Fruit fly (Drosophila melanogaster) whole organism, prepupa: ENCODE data around the gene Cp16.

Source experiments
- CG3032 ChIP-seq: fragments of 200-800 bp; optimal IDR thresholded peaks from 2 replicates; lab custom pipeline; 2019; ENCODE audit warnings: missing biosample characterization, mild to moderate bottlenecking, missing genetic modification characterization, moderate library complexity
- CG34406 ChIP-seq: fragments of 200-800 bp; sonication (Bioruptor generic); optimal IDR thresholded peaks from 3 replicates; lab custom pipeline; 2016; ENCODE audit warnings: missing biosample characterization, missing genetic modification characterization
- CG3919 ChIP-seq: fragments of 200-800 bp; sonication (Bioruptor generic); optimal IDR thresholded peaks from 3 replicates; lab custom pipeline; 2016; ENCODE audit warnings: missing biosample characterization, missing genetic modification characterization
- CG4318 ChIP-seq: fragments of 200-800 bp; sonication (Bioruptor generic); optimal IDR thresholded peaks from 3 replicates; lab custom pipeline; 2017; ENCODE audit warnings: missing biosample characterization, mild to moderate bottlenecking, missing genetic modification characterization
- CG6276 ChIP-seq: fragments of 200-800 bp; sonication (Bioruptor generic); optimal IDR thresholded peaks from 2 replicates; lab custom pipeline; 2017; ENCODE audit warnings: missing biosample characterization, mild to moderate bottlenecking, missing genetic modification characterization
- CG6792 ChIP-seq: fragments of 200-800 bp; sonication (Bioruptor generic); optimal IDR thresholded peaks from 3 replicates; lab custom pipeline; 2016; ENCODE audit warnings: missing biosample characterization, missing genetic modification characterization
- CG8119 ChIP-seq: fragments of 200-800 bp; sonication (Bioruptor generic); IDR thresholded peaks from 3 replicates; pipeline ENCODE4 v1.3.6; 2022; ENCODE audit warnings: missing biosample characterization, missing genetic modification characterization
- Gug ChIP-seq: fragments of 200-800 bp; sonication (Bioruptor generic); IDR thresholded peaks from 2 replicates; pipeline ENCODE4 v1.3.6; 2022; ENCODE audit warnings: missing biosample characterization, missing genetic modification characterization
- Hr38 ChIP-seq: sonication (Bioruptor generic); optimal IDR thresholded peaks from 2 replicates; lab custom pipeline; 2016; ENCODE audit warnings: missing biosample characterization, missing genetic modification characterization
- OdsH ChIP-seq: fragments of 200-800 bp; sonication (Bioruptor generic); optimal IDR thresholded peaks from 3 replicates; lab custom pipeline; 2016; ENCODE audit warnings: missing biosample characterization, missing genetic modification characterization
- Sox102F ChIP-seq: fragments of 200-800 bp; sonication (Bioruptor generic); optimal IDR thresholded peaks from 2 replicates; lab custom pipeline; 2016; ENCODE audit warnings: missing biosample characterization, mild to moderate bottlenecking, missing genetic modification characterization
- fd59A ChIP-seq: fragments of 200-800 bp; sonication (Bioruptor generic); optimal IDR thresholded peaks from 2 replicates; lab custom pipeline; 2017; ENCODE audit warnings: missing biosample characterization, mild to moderate bottlenecking, missing genetic modification characterization, missing genetic modification reagents

DNA sequence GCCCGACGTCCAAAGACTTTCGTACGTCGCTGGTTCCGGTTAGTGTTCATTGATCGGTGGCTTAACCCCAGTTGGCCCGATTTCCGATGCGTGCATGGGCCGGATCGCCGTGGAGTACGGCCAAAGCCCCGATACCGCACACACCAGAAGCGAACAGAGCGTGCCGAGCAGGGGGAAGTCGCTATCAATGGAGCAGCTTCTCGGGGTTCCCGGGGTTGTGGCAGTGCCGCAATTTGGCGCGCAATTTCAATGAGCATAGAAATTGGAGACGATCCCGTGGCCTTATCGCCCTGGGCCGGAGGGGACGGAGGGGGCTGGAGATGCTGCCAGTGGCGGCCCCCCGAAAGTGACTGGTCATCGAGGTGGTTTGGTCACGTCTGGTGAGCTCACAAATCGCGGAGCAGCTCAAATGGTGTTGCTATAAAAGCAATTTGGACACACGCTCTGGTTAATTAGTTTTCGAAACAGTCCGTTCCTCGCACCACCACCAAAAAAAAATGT, at the start of gene Cp16:
- TF ChIP-seq Hr38 (GFP tag; lab: Kevin White, UChicago) (no peak), Gug (no peak), CG8119 (GFP tag; lab: Robert Waterston, UW) (no peak), CG6276 (no peak), CG4318 (GFP tag; lab: Kevin White, UChicago) (no peak), CG34406 (no peak), OdsH (GFP tag; lab: Kevin White, UChicago) (no peak), Sox102F (GFP tag; lab: Kevin White, UChicago) (no peak), CG6792 (GFP tag; lab: Kevin White, UChicago) (no peak), CG3032 (tag; lab: Kevin White, UChicago) (no peak), fd59A (GFP tag; lab: Kevin White, UChicago) (no peak), CG3919 (GFP tag; lab: Kevin White, UChicago) (no peak)
